Fruit fly (Drosophila melanogaster) whole organism, embryonic: ENCODE results near the gene CG31038.
A peak's percentile ranks its signal among the peaks of the same experiment; 100 is the strongest.

ENCODE experiments used
- B-H2 ChIP-seq: fragments of 200-800 bp; sonication (Bioruptor generic); optimal IDR thresholded peaks from 2 replicates; lab custom pipeline; 2018; ENCODE audit warnings: missing biosample characterization, mild to moderate bottlenecking, missing genetic modification characterization
- CG11696 ChIP-seq: fragments of 200-800 bp; sonication (Bioruptor generic); IDR thresholded peaks from 2 replicates; pipeline ENCODE4 v1.3.6; 2022; ENCODE audit warnings: missing biosample characterization, missing genetic modification characterization
- CG14860 ChIP-seq: fragments of 200-800 bp; sonication (Bioruptor generic); IDR thresholded peaks from 3 replicates; pipeline ENCODE4 v1.3.6; 2022; ENCODE audit warnings: missing biosample characterization, missing genetic modification characterization; ENCODE audit not compliant: partially characterized antibody
- CG15011 ChIP-seq: fragments of 200-800 bp; sonication (Bioruptor generic); optimal IDR thresholded peaks from 3 replicates; lab custom pipeline; 2018; ENCODE audit warnings: missing biosample characterization, mild to moderate bottlenecking, missing genetic modification characterization
- CG1603 ChIP-seq: fragments of 200-800 bp; sonication (Bioruptor generic); optimal IDR thresholded peaks from 2 replicates; lab custom pipeline; 2019; ENCODE audit warnings: missing biosample characterization, mild to moderate bottlenecking, missing genetic modification characterization, moderate library complexity
- CG16779 ChIP-seq: fragments of 200-800 bp; sonication (Bioruptor generic); IDR thresholded peaks from 2 replicates; pipeline ENCODE4 v1.3.6; 2022; ENCODE audit warnings: missing biosample characterization, missing genetic modification characterization
- CG17328 ChIP-seq: fragments of 200-800 bp; sonication (Bioruptor generic); IDR thresholded peaks from 2 replicates; pipeline ENCODE4 v1.3.6; 2022; ENCODE audit warnings: missing biosample characterization, missing genetic modification characterization
- CG17912 ChIP-seq: fragments of 200-800 bp; sonication (Bioruptor generic); optimal IDR thresholded peaks from 2 replicates; lab custom pipeline; 2018; ENCODE audit warnings: missing biosample characterization, mild to moderate bottlenecking, missing genetic modification characterization
- CG2202 ChIP-seq: fragments of 200-800 bp; sonication (Bioruptor generic); optimal IDR thresholded peaks from 2 replicates; lab custom pipeline; 2018; ENCODE audit warnings: missing biosample characterization, mild to moderate bottlenecking, missing genetic modification characterization
- CG2889 ChIP-seq: fragments of 200-800 bp; sonication (Bioruptor generic); IDR thresholded peaks from 3 replicates; pipeline ENCODE4 v1.3.6; 2022; ENCODE audit warnings: missing biosample characterization, missing genetic modification characterization
- CG34376 ChIP-seq: fragments of 200-800 bp; sonication (Bioruptor generic); optimal IDR thresholded peaks from 2 replicates; lab custom pipeline; 2018; ENCODE audit warnings: missing biosample characterization, mild to moderate bottlenecking, missing genetic modification characterization
- CG4820 ChIP-seq: fragments of 200-800 bp; sonication (Bioruptor generic); optimal IDR thresholded peaks from 3 replicates; lab custom pipeline; 2016; ENCODE audit warnings: missing biosample characterization, missing genetic modification characterization
- CG4854 ChIP-seq: fragments of 200-800 bp; sonication (Bioruptor generic); optimal IDR thresholded peaks from 2 replicates; lab custom pipeline; 2016; ENCODE audit warnings: missing biosample characterization, missing genetic modification characterization, inconsistent platforms
- CG6254 ChIP-seq: fragments of 200-800 bp; sonication (Bioruptor generic); optimal IDR thresholded peaks from 3 replicates; lab custom pipeline; 2017; ENCODE audit warnings: mild to moderate bottlenecking, missing biosample characterization, missing genetic modification reagents, missing genetic modification characterization
- CG6654 ChIP-seq: fragments of 200-800 bp; sonication (Bioruptor generic); optimal IDR thresholded peaks from 2 replicates; lab custom pipeline; 2017; ENCODE audit warnings: missing biosample characterization, mild to moderate bottlenecking, missing genetic modification characterization
- CG6854 ChIP-seq: fragments of 200-800 bp; sonication (Bioruptor generic); optimal IDR thresholded peaks from 3 replicates; lab custom pipeline; 2017; ENCODE audit warnings: missing biosample characterization, mild to moderate bottlenecking, missing genetic modification characterization
- CG7987 ChIP-seq: fragments of 200-800 bp; sonication (Bioruptor generic); optimal IDR thresholded peaks from 2 replicates; lab custom pipeline; 2018; ENCODE audit warnings: missing biosample characterization, mild to moderate bottlenecking, missing genetic modification characterization, moderate library complexity
- Dek ChIP-seq: fragments of 200-800 bp; sonication (Bioruptor generic); optimal IDR thresholded peaks from 3 replicates; lab custom pipeline; 2019; ENCODE audit warnings: missing biosample characterization, mild to moderate bottlenecking, missing genetic modification characterization, moderate library complexity
- Doc2 ChIP-seq: fragments of 200-800 bp; sonication (Bioruptor generic); IDR thresholded peaks from 2 replicates; pipeline ENCODE4 v1.3.6; 2022; ENCODE audit warnings: missing biosample characterization, missing genetic modification characterization
- Fer1 ChIP-seq: fragments of 200-800 bp; sonication (Bioruptor generic); optimal IDR thresholded peaks from 2 replicates; lab custom pipeline; 2017; ENCODE audit warnings: missing biosample characterization, mild to moderate bottlenecking, missing genetic modification characterization
- Fer3 ChIP-seq: fragments of 200-800 bp; sonication (Bioruptor generic); optimal IDR thresholded peaks from 2 replicates; lab custom pipeline; 2018; ENCODE audit warnings: missing biosample characterization, mild to moderate bottlenecking, missing genetic modification characterization, moderate library complexity
- HLHmδ ChIP-seq: fragments of 200-800 bp; sonication (Bioruptor generic); optimal IDR thresholded peaks from 2 replicates; lab custom pipeline; 2018; ENCODE audit warnings: missing biosample characterization, mild to moderate bottlenecking, missing genetic modification characterization, moderate library complexity
- HmgD ChIP-seq: fragments of 200-800 bp; sonication (Bioruptor generic); optimal IDR thresholded peaks from 3 replicates; lab custom pipeline; 2016; ENCODE audit warnings: missing biosample characterization, missing genetic modification characterization
- Hmr ChIP-seq: fragments of 200-800 bp; sonication (Bioruptor generic); optimal IDR thresholded peaks from 3 replicates; lab custom pipeline; 2017; ENCODE audit warnings: mild to moderate bottlenecking, missing biosample characterization, missing genetic modification reagents, missing genetic modification characterization
- Hr78 ChIP-seq, 2 experiments: fragments of 200-800 bp in 1 of 2; fragments of >200 bp in 1 of 2; sonication (Bioruptor generic) in 1 of 2; optimal IDR thresholded peaks; 2 replicates each; lab custom pipeline; 2017 to 2019; ENCODE audit warnings: missing biosample characterization in 2 of 2, missing genetic modification characterization in 2 of 2, mild to moderate bottlenecking in 1 of 2, moderate library complexity in 1 of 2
- Hsf ChIP-seq: fragments of 200-800 bp; sonication (Bioruptor generic); optimal IDR thresholded peaks from 3 replicates; lab custom pipeline; 2016; ENCODE audit warnings: missing biosample characterization, missing genetic modification characterization
- Nf-YB ChIP-seq: fragments of 200-800 bp; sonication (Bioruptor generic); optimal IDR thresholded peaks from 3 replicates; lab custom pipeline; 2019; ENCODE audit warnings: missing biosample characterization, mild to moderate bottlenecking, missing genetic modification characterization, moderate library complexity
- NfI ChIP-seq: fragments of 200-800 bp; sonication (Bioruptor generic); optimal IDR thresholded peaks from 3 replicates; lab custom pipeline; 2018; ENCODE audit warnings: missing biosample characterization, mild to moderate bottlenecking, missing genetic modification characterization, moderate library complexity
- Ssrp ChIP-seq: fragments of 200-800 bp; sonication (Bioruptor generic); optimal IDR thresholded peaks from 2 replicates; lab custom pipeline; 2018; ENCODE audit warnings: missing biosample characterization, mild to moderate bottlenecking, missing genetic modification characterization, moderate library complexity
- Xbp1 ChIP-seq: fragments of 200-800 bp; sonication (Bioruptor generic); optimal IDR thresholded peaks from 3 replicates; lab custom pipeline; 2016; ENCODE audit warnings: missing biosample characterization, mild to moderate bottlenecking, missing genetic modification characterization
- ac ChIP-seq: fragments of 200-800 bp; sonication (Bioruptor generic); optimal IDR thresholded peaks from 3 replicates; lab custom pipeline; 2017; ENCODE audit warnings: missing biosample characterization, mild to moderate bottlenecking, missing genetic modification characterization
- aop ChIP-seq: fragments of 200-800 bp; sonication (Bioruptor generic); IDR thresholded peaks from 2 replicates; pipeline ENCODE4 v1.3.6; 2022; ENCODE audit warnings: missing biosample characterization, missing genetic modification characterization
- ara ChIP-seq: fragments of 200-800 bp; sonication (Bioruptor generic); IDR thresholded peaks from 2 replicates; pipeline ENCODE4 v1.3.6; 2022; ENCODE audit warnings: missing biosample characterization, missing genetic modification characterization
- az2 ChIP-seq: fragments of 200-800 bp; sonication (Bioruptor generic); optimal IDR thresholded peaks from 3 replicates; lab custom pipeline; 2016; ENCODE audit warnings: missing biosample characterization, missing genetic modification characterization
- chinmo ChIP-seq: fragments of 200-800 bp; sonication (Bioruptor generic); IDR thresholded peaks from 4 replicates; pipeline ENCODE4 v1.3.6; 2022; ENCODE audit warnings: missing biosample characterization, missing genetic modification characterization; ENCODE audit not compliant: partially characterized antibody
- crc ChIP-seq: fragments of 200-800 bp; sonication (Bioruptor generic); optimal IDR thresholded peaks from 2 replicates; lab custom pipeline; 2016; ENCODE audit warnings: missing biosample characterization, missing genetic modification characterization
- lab ChIP-seq: fragments of 200-800 bp; sonication (Bioruptor generic); optimal IDR thresholded peaks from 3 replicates; lab custom pipeline; 2017; ENCODE audit warnings: missing biosample characterization, missing genetic modification characterization, mild to moderate bottlenecking, moderate library complexity, missing genetic modification reagents
- lbe ChIP-seq: fragments of 200-800 bp; sonication (Bioruptor generic); optimal IDR thresholded peaks from 2 replicates; lab custom pipeline; 2016; ENCODE audit warnings: missing biosample characterization, mild to moderate bottlenecking, missing genetic modification characterization
- mam ChIP-seq: fragments of 200-800 bp; sonication (Bioruptor generic); optimal IDR thresholded peaks from 3 replicates; lab custom pipeline; 2016; ENCODE audit warnings: missing biosample characterization, missing genetic modification characterization
- nerfin-2 ChIP-seq: fragments of 200-800 bp; sonication (Bioruptor generic); IDR thresholded peaks from 2 replicates; pipeline ENCODE4 v1.3.6; 2022; ENCODE audit warnings: missing biosample characterization, missing genetic modification characterization; ENCODE audit not compliant: partially characterized antibody
- pb ChIP-seq: fragments of 200-800 bp; sonication (Bioruptor generic); optimal IDR thresholded peaks from 3 replicates; lab custom pipeline; 2016; ENCODE audit warnings: missing biosample characterization, missing genetic modification characterization
- peb ChIP-seq: fragments of 200-800 bp; sonication (Bioruptor generic); IDR thresholded peaks from 2 replicates; pipeline ENCODE4 v1.3.6; 2022; ENCODE audit warnings: missing biosample characterization, missing genetic modification characterization
- pum ChIP-seq: fragments of 200-800 bp; sonication (Bioruptor generic); optimal IDR thresholded peaks from 2 replicates; lab custom pipeline; 2016; ENCODE audit warnings: missing biosample characterization, missing genetic modification characterization
- ro ChIP-seq: fragments of 200-800 bp; sonication (Bioruptor generic); IDR thresholded peaks from 2 replicates; pipeline ENCODE4 v1.3.6; 2022; ENCODE audit warnings: missing biosample characterization, missing genetic modification characterization
- sens-2 ChIP-seq: fragments of 200-800 bp; sonication (Bioruptor generic); IDR thresholded peaks from 2 replicates; pipeline ENCODE4 v1.3.6; 2022; ENCODE audit warnings: missing biosample characterization, missing genetic modification characterization
- shn ChIP-seq: fragments of 200-800 bp; sonication (Bioruptor generic); optimal IDR thresholded peaks from 3 replicates; lab custom pipeline; 2016; ENCODE audit warnings: missing biosample characterization, missing genetic modification characterization
- sr ChIP-seq: fragments of 200-800 bp; sonication (Bioruptor generic); IDR thresholded peaks from 3 replicates; pipeline ENCODE4 v1.3.6; 2022; ENCODE audit warnings: missing biosample characterization, missing genetic modification characterization
- sug ChIP-seq: fragments of 200-800 bp; optimal IDR thresholded peaks from 2 replicates; lab custom pipeline; 2019; ENCODE audit warnings: missing biosample characterization, mild to moderate bottlenecking, missing genetic modification characterization, moderate library complexity
- trem ChIP-seq: fragments of 200-800 bp; optimal IDR thresholded peaks from 3 replicates; lab custom pipeline; 2019; ENCODE audit warnings: missing biosample characterization, mild to moderate bottlenecking, missing genetic modification characterization, moderate library complexity
- trh ChIP-seq: fragments of 200-800 bp; sonication (Bioruptor generic); optimal IDR thresholded peaks from 2 replicates; lab custom pipeline; 2016; ENCODE audit warnings: missing biosample characterization, missing genetic modification characterization

The CG31038 gene

dm6 chr3R:29894393-29894792 lies 17.5 kb downstream of the CG31038 start (continued):
- peak; percentile 67 for TF ChIP-seq Hmr (GFP tag; lab: Kevin White, UChicago)
- TF ChIP-seq CG11696 = 0 out of 2 replicates have a peak, but pooled peaks have one; percentile 27
- no peak for TF ChIP-seq HLHmδ (GFP tag; lab: Kevin White, UChicago)
- TF ChIP-seq pum (GFP tag; lab: Kevin White, UChicago) = peak; percentile 34
- TF ChIP-seq ac (GFP tag; lab: Kevin White, UChicago) = no peak
- TF ChIP-seq CG17328 (GFP tag; lab: Robert Waterston, UW) = 0 out of 2 replicates have a peak, but pooled peaks have one; percentile 5
- TF ChIP-seq nerfin-2 (GFP tag; lab: Robert Waterston, UW) = no peak
- TF ChIP-seq shn (GFP tag; lab: Kevin White, UChicago) = peak; percentile 32
- TF ChIP-seq sr (GFP tag; lab: Robert Waterston, UW) = peak; percentile 3; the same call in 1 of the 3 replicates
- TF ChIP-seq crc (GFP tag; lab: Kevin White, UChicago) = peak; percentile 39
- no peak for TF ChIP-seq peb (GFP tag; lab: Robert Waterston, UW)
- no peak for TF ChIP-seq aop (GFP tag; lab: Robert Waterston, UW)
- peak; percentile 51 for TF ChIP-seq mam (GFP tag; lab: Kevin White, UChicago)
- peak; percentile 24 for TF ChIP-seq CG4820 (GFP tag; lab: Kevin White, UChicago)
- no peak for TF ChIP-seq HmgD
- no peak for TF ChIP-seq Hr78 (GFP tag; optimal IDR thresholded peaks at IDR 0.05; lab: Kevin White, UChicago)
- peak; percentile 19 for TF ChIP-seq CG4854 (GFP tag; lab: Kevin White, UChicago)
- TF ChIP-seq NfI (GFP tag; lab: Kevin White, UChicago) = peak; percentile 55
- no peak for TF ChIP-seq CG16779 (GFP tag; lab: Robert Waterston, UW)
- TF ChIP-seq CG6854 (GFP tag; lab: Kevin White, UChicago) = no peak
- no peak for TF ChIP-seq ara (GFP tag; lab: Robert Waterston, UW)
- no peak for TF ChIP-seq sens-2
- TF ChIP-seq ro (GFP tag; lab: Robert Waterston, UW) = no peak
- peak; percentile 36 for TF ChIP-seq Ssrp (tag; lab: Kevin White, UChicago)
- peak; percentile 58 for TF ChIP-seq Fer3 (tag; lab: Kevin White, UChicago)
- peak; percentile 66 for TF ChIP-seq sug (tag; lab: Kevin White, UChicago)
- TF ChIP-seq CG6654 = no peak
- TF ChIP-seq Fer1 (GFP tag; lab: Kevin White, UChicago) = peak; percentile 66
- peak; percentile 52 for TF ChIP-seq CG1603 (tag; lab: Kevin White, UChicago)
- TF ChIP-seq CG15011 (GFP tag; lab: Kevin White, UChicago) = peak; percentile 43
- TF ChIP-seq Hsf (GFP tag; lab: Kevin White, UChicago) = peak; percentile 40
- TF ChIP-seq chinmo (GFP tag; lab: Robert Waterston, UW) = no peak
- no peak for TF ChIP-seq lbe (GFP tag; lab: Kevin White, UChicago)
- TF ChIP-seq CG2889 (GFP tag; lab: Robert Waterston, UW) = 0 out of 3 replicates have a peak, but pooled peaks have one; percentile 40
- peak; percentile 21 for TF ChIP-seq Nf-YB (GFP tag; lab: Kevin White, UChicago)
- TF ChIP-seq az2 (GFP tag; lab: Kevin White, UChicago) = peak; percentile 36
- TF ChIP-seq CG17912 (GFP tag; lab: Kevin White, UChicago) = no peak
- TF ChIP-seq pb = peak; percentile 20
- TF ChIP-seq CG2202 (tag; lab: Kevin White, UChicago) = no peak
- peak; percentile 57 for TF ChIP-seq Dek (tag; lab: Kevin White, UChicago)
- peak; percentile 69 for TF ChIP-seq lab (GFP tag; lab: Kevin White, UChicago)
- peak; percentile 29 for TF ChIP-seq Xbp1 (GFP tag; lab: Kevin White, UChicago)
- no peak for TF ChIP-seq B-H2
- TF ChIP-seq trh (GFP tag; lab: Kevin White, UChicago) = no peak
- TF ChIP-seq Doc2 (GFP tag; lab: Robert Waterston, UW) = no peak
- peak; percentile 6 for TF ChIP-seq CG34376
- peak; percentile 48 for TF ChIP-seq CG6254 (GFP tag; lab: Kevin White, UChicago)
- TF ChIP-seq trem = no peak
- no peak for TF ChIP-seq CG14860
- TF ChIP-seq CG7987 (GFP tag; lab: Kevin White, UChicago) = no peak
